Worm (Caenorhabditis elegans) whole organism, midembryonic: ENCODE results near the gene Y60A9A.1.

Source experiments
- T22C8.4 ChIP-seq: fragments of 200-800 bp; sonication (Bioruptor generic); IDR thresholded peaks from 2 replicates; pipeline ENCODE4 v1.3.6; 2022; ENCODE audit warnings: missing genetic modification characterization, missing compliant biosample characterization
- flt-1 ChIP-seq: fragments of 200-800 bp; sonication (Bioruptor generic); IDR thresholded peaks from 2 replicates; pipeline ENCODE4 v1.3.6; 2022; ENCODE audit warnings: missing genetic modification characterization, missing compliant biosample characterization
- klf-2 ChIP-seq: fragments of 200-800 bp; sonication (Bioruptor generic); conservative IDR thresholded peaks from 2 replicates; pipeline ENCODE4 v1.3.6; 2022; ENCODE audit warnings: missing genetic modification reagents, missing genetic modification characterization, missing compliant biosample characterization
- med-1 ChIP-seq: sonication (generic microtip); optimal IDR thresholded peaks from 2 replicates; lab custom pipeline; 2017; ENCODE audit warnings: missing genetic modification characterization, mild to moderate bottlenecking, missing compliant biosample characterization, antibody characterized with exemption, missing genetic modification reagents; ENCODE audit not compliant: insufficient read depth
- ref-1 ChIP-seq: fragments of 200-800 bp; sonication (Bioruptor generic); conservative IDR thresholded peaks from 2 replicates; pipeline ENCODE4 v1.3.6; 2022; ENCODE audit warnings: missing genetic modification reagents, missing genetic modification characterization, missing compliant biosample characterization
- tab-1 ChIP-seq: fragments of 200-800 bp; sonication (Bioruptor generic); IDR thresholded peaks from 2 replicates; pipeline ENCODE4 v1.3.6; 2022; ENCODE audit warnings: missing genetic modification characterization, missing compliant biosample characterization

DNA sequence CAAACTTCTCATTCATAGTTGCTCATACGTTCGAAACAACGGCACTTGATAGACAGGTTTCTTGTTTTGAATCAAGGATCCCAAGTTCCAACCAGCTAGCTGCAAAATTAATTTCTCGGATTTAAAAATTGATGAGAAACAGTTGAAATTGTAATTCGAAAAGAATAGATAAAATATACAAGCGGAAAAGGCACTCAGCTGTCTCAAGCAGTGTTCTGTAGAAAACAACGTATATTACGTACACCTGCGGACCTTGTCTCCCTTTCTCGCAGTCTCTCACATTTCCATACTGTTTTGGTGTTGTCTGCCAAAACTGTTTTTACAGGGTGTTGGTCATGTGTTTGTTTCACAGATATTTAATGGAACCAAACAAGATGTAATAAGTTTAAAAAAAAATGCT lies 38.6 kb upstream of the Y60A9A.1 start, which contains the start of gene F23D12.10:
- TF ChIP-seq T22C8.4 (GFP tag; lab: Robert Waterston, UW) (no peak), tab-1 (GFP tag; lab: Robert Waterston, UW) (no peak), ref-1 (no peak), flt-1 (GFP tag; lab: Robert Waterston, UW) (no peak), med-1 (GFP tag; lab: Kevin White, UChicago) (no peak), klf-2 (GFP tag; lab: Robert Waterston, UW) (no peak)
